Worm (Caenorhabditis elegans): ENCODE data around the gene F38B6.3.

- TF ChIP-seq fkh-10 (GFP tag; optimal IDR thresholded peaks at IDR 0.05) (no peak), ceh-19 (GFP tag; optimal IDR thresholded peaks at IDR 0.05) (no peak), sdc-2 (tag; optimal IDR thresholded peaks at IDR 0.05) (no peak), pqm-1 (tag; optimal IDR thresholded peaks at IDR 0.05) (no peak), sox-4 (tag; optimal IDR thresholded peaks at IDR 0.05) (no peak), hlh-15 (tag; optimal IDR thresholded peaks at IDR 0.05) (no peak)
These were observed 42.1 kb downstream of the F38B6.3 start for ce11 chrX:6735494-6735893.

Measured in whole organism, late embryonic.